Worm (Caenorhabditis elegans): ENCODE measurements around the gene C07E3.9.

Gene C07E3.9

ce11 chrII:10388041-10388706, 37.6 kb downstream of the C07E3.9 start (continued):
- TF ChIP-seq tag-97 (GFP tag; IDR thresholded peaks at IDR 0.05) (no peak), egl-43 (GFP tag; IDR thresholded peaks at IDR 0.05) (0 out of 2 replicates have a peak, but pooled peaks have one; percentile 25), unc-130 (GFP tag; optimal IDR thresholded peaks at IDR 0.05) (peak; percentile 31), nhr-28 (tag; optimal IDR thresholded peaks at IDR 0.05) (peak; percentile 57), ces-1 (GFP tag; optimal IDR thresholded peaks at IDR 0.05) (no peak), rbr-2 (tag; optimal IDR thresholded peaks at IDR 0.05) (peak; percentile 67), snpc-1.2 (GFP tag; IDR thresholded peaks at IDR 0.05) (no peak), hlh-30 (tag; optimal IDR thresholded peaks at IDR 0.05; ENCODE audit: insufficient read depth) (peak; percentile 67), fkh-10 (GFP tag; optimal IDR thresholded peaks at IDR 0.05) (peak; percentile 6), saeg-2 (GFP tag; IDR thresholded peaks at IDR 0.05) (no peak), nhr-41 (GFP tag; IDR thresholded peaks at IDR 0.05) (no peak), ceh-82 (tag; optimal IDR thresholded peaks at IDR 0.05) (no peak), vab-7 (GFP tag; IDR thresholded peaks at IDR 0.05) (peak; percentile 44; the same call in 1 of the 2 replicates), R02D3.7 (tag; optimal IDR thresholded peaks at IDR 0.05) (peak; percentile 99), ceh-32 (tag; optimal IDR thresholded peaks at IDR 0.05; ENCODE audit: poor library complexity) (no peak), Y105C5A.15 (GFP tag; IDR thresholded peaks at IDR 0.05) (no peak), zag-1 (tag; optimal IDR thresholded peaks at IDR 0.05) (no peak), dmd-8 (GFP tag; IDR thresholded peaks at IDR 0.05) (no peak), set-16 (GFP tag; IDR thresholded peaks at IDR 0.05) (no peak), nhr-25 (tag; optimal IDR thresholded peaks at IDR 0.05; ENCODE audit: borderline replicate concordance, insufficient read depth) (no peak), mxl-2 (GFP tag; conservative IDR thresholded peaks at IDR 0.05) (peak; percentile 92), nhr-77 (tag; optimal IDR thresholded peaks at IDR 0.05) (peak; percentile 41), attf-4 (tag; optimal IDR thresholded peaks at IDR 0.05) (no peak), D1046.2 (GFP tag; IDR thresholded peaks at IDR 0.05) (no peak), madf-9 (GFP tag; conservative IDR thresholded peaks at IDR 0.05) (no peak), ama-1 (optimal IDR thresholded peaks at IDR 0.05) (peak; percentile 70), hlh-11 (tag; optimal IDR thresholded peaks at IDR 0.05) (peak; percentile 77), lin-39 (tag; optimal IDR thresholded peaks at IDR 0.05) (no peak), ceh-28 (tag; optimal IDR thresholded peaks at IDR 0.05) (no peak), lsy-2 (tag; optimal IDR thresholded peaks at IDR 0.05) (peak; percentile 34 to 86), egl-27 (tag; optimal IDR thresholded peaks at IDR 0.05) (no peak)

ce11 chrII:10389038-10389437, 38.5 kb downstream of the C07E3.9 start:
- TF ChIP-seq unc-62 (GFP tag; optimal IDR thresholded peaks at IDR 0.05 in 1 of 2) (peak in 1 of 2 experiments; percentile 96), unc-62 (tag; optimal IDR thresholded peaks at IDR 0.05) (no peak), mxl-3 (GFP tag; optimal IDR thresholded peaks at IDR 0.05) (peak; percentile 93), spr-3 (GFP tag; optimal IDR thresholded peaks at IDR 0.05) (peak; percentile 5), aha-1 (tag) (peak; percentile 97), nhr-48 (tag; optimal IDR thresholded peaks at IDR 0.05) (peak; percentile 91), madf-9 (GFP tag; conservative IDR thresholded peaks at IDR 0.05) (0 out of 2 replicates have a peak, but pooled peaks have one; percentile 31), dmd-6 (GFP tag; IDR thresholded peaks at IDR 0.05) (peak; percentile 93), dve-1 (tag; optimal IDR thresholded peaks at IDR 0.05; ENCODE audit: insufficient read depth) (peak; percentile 93), F26F4.8 (GFP tag; conservative IDR thresholded peaks at IDR 0.05) (no peak), ztf-7 (tag; optimal IDR thresholded peaks at IDR 0.05) (no peak), lin-29 (GFP tag; IDR thresholded peaks at IDR 0.05) (peak; percentile 52; the same call in 1 of the 2 replicates), T26A8.4 (GFP tag; IDR thresholded peaks at IDR 0.05) (peak; percentile 51; the same call in 1 of the 2 replicates), nhr-42 (GFP tag; IDR thresholded peaks at IDR 0.05) (0 out of 2 replicates have a peak, but pooled peaks have one; percentile 26), nhr-102 (tag; optimal IDR thresholded peaks at IDR 0.05) (peak; percentile 41), saeg-2 (GFP tag; IDR thresholded peaks at IDR 0.05) (0 out of 2 replicates have a peak, but pooled peaks have one; percentile 71), mdt-29 (GFP tag; IDR thresholded peaks at IDR 0.05) (no peak), spr-1 (tag; optimal IDR thresholded peaks at IDR 0.05) (peak; percentile 60), ceh-20 (GFP tag; IDR thresholded peaks at IDR 0.05) (peak; percentile 78), mep-1 (tag; optimal IDR thresholded peaks at IDR 0.05) (peak; percentile 79), Y75B8A.6 (GFP tag; IDR thresholded peaks at IDR 0.05) (0 out of 2 replicates have a peak, but pooled peaks have one; percentile 34), lin-38 (GFP tag; IDR thresholded peaks at IDR 0.05) (peak; percentile 25), lsy-2 (tag; optimal IDR thresholded peaks at IDR 0.05) (peak in 1 of 2 experiments; percentile 75)
